Worm (Caenorhabditis elegans) whole organism, mixed stage, embryonic: ENCODE data around the gene sago-1.

Experiments
- M03D4.4 ChIP-seq: sonication (generic microtip); optimal IDR thresholded peaks from 2 replicates; lab custom pipeline; 2017; ENCODE audit warnings: mild to moderate bottlenecking, missing genetic modification characterization, missing compliant biosample characterization
- blmp-1 ChIP-seq: fragments of 150-350 bp; optimal IDR thresholded peaks from 2 replicates; lab custom pipeline; 2014; ENCODE audit warnings: missing biosample characterization, missing genetic modification characterization
- ceh-39 ChIP-seq: fragments of 150-350 bp; optimal IDR thresholded peaks from 2 replicates; lab custom pipeline; 2014; ENCODE audit warnings: missing biosample characterization, missing genetic modification characterization
- ceh-43 ChIP-seq: fragments of 200-800 bp; sonication (Bioruptor generic); optimal IDR thresholded peaks from 2 replicates; lab custom pipeline; 2018; ENCODE audit warnings: mild to moderate bottlenecking, missing genetic modification characterization, moderate library complexity, missing compliant biosample characterization
- ceh-83 ChIP-seq: fragments of 200-800 bp; sonication (Bioruptor generic); optimal IDR thresholded peaks from 2 replicates; lab custom pipeline; 2018; ENCODE audit warnings: mild to moderate bottlenecking, missing genetic modification characterization, missing compliant biosample characterization
- cnd-1 ChIP-seq: fragments of 200-800 bp; sonication (Bioruptor generic); optimal IDR thresholded peaks from 2 replicates; lab custom pipeline; 2018; ENCODE audit warnings: mild to moderate bottlenecking, missing genetic modification characterization, missing compliant biosample characterization
- drap-1 ChIP-seq: fragments of 200-800 bp; sonication (Bioruptor generic); optimal IDR thresholded peaks from 3 replicates; lab custom pipeline; 2018; ENCODE audit warnings: mild to moderate bottlenecking, missing genetic modification characterization, missing compliant biosample characterization
- elt-1 ChIP-seq: sonication (generic microtip); optimal IDR thresholded peaks from 2 replicates; lab custom pipeline; 2017; ENCODE audit warnings: missing genetic modification characterization, mild to moderate bottlenecking, missing compliant biosample characterization, antibody characterized with exemption, moderate library complexity, borderline replicate concordance; ENCODE audit not compliant: insufficient read depth
- elt-3 ChIP-seq: fragments of 150-350 bp; optimal IDR thresholded peaks from 2 replicates; lab custom pipeline; 2014; ENCODE audit warnings: missing biosample characterization, missing genetic modification characterization
- flh-1 ChIP-seq: fragments of 200-800 bp; sonication (Bioruptor generic); optimal IDR thresholded peaks from 2 replicates; lab custom pipeline; 2018; ENCODE audit warnings: mild to moderate bottlenecking, missing genetic modification characterization, moderate library complexity, missing compliant biosample characterization
- hlh-1 ChIP-seq: fragments of 150-350 bp; optimal IDR thresholded peaks from 2 replicates; lab custom pipeline; 2014; ENCODE audit warnings: missing biosample characterization, missing genetic modification reagents, missing genetic modification characterization
- lin-13 ChIP-seq: fragments of 150-350 bp; optimal IDR thresholded peaks from 2 replicates; lab custom pipeline; 2014; ENCODE audit warnings: missing biosample characterization, missing genetic modification characterization
- lsy-2 ChIP-seq: fragments of 150-350 bp; optimal IDR thresholded peaks from 2 replicates; lab custom pipeline; 2014; ENCODE audit warnings: missing biosample characterization, missing genetic modification characterization
- mab-5 ChIP-seq: fragments of 150-350 bp; optimal IDR thresholded peaks from 2 replicates; lab custom pipeline; 2014; ENCODE audit warnings: missing biosample characterization, missing genetic modification characterization
- mep-1 ChIP-seq: fragments of 150-350 bp; optimal IDR thresholded peaks from 2 replicates; lab custom pipeline; 2017; ENCODE audit warnings: missing biosample characterization, missing genetic modification reagents, missing genetic modification characterization, inconsistent platforms
- mls-2 ChIP-seq: sonication (generic microtip); optimal IDR thresholded peaks from 2 replicates; lab custom pipeline; 2016; ENCODE audit warnings: mild to moderate bottlenecking, missing genetic modification characterization, moderate library complexity, missing compliant biosample characterization
- nhr-12 ChIP-seq: fragments of 150-350 bp; optimal IDR thresholded peaks from 2 replicates; lab custom pipeline; 2014; ENCODE audit warnings: missing biosample characterization, missing genetic modification characterization
- nhr-2 ChIP-seq: fragments of 150-350 bp; optimal IDR thresholded peaks from 2 replicates; lab custom pipeline; 2014; ENCODE audit warnings: missing biosample characterization, missing genetic modification characterization
- nhr-28 ChIP-seq: fragments of 150-350 bp; optimal IDR thresholded peaks from 2 replicates; lab custom pipeline; 2014; ENCODE audit warnings: missing biosample characterization, missing genetic modification characterization
- sem-2 ChIP-seq: fragments of 200-800 bp; sonication (Bioruptor generic); optimal IDR thresholded peaks from 2 replicates; lab custom pipeline; 2018; ENCODE audit warnings: mild to moderate bottlenecking, missing genetic modification characterization, missing compliant biosample characterization
- snpc-4 ChIP-seq: fragments of 150-350 bp; optimal IDR thresholded peaks from 2 replicates; lab custom pipeline; 2014; ENCODE audit warnings: missing biosample characterization, missing genetic modification characterization
- sptf-1 ChIP-seq: sonication (generic microtip); optimal IDR thresholded peaks from 2 replicates; lab custom pipeline; 2017; ENCODE audit warnings: mild to moderate bottlenecking, missing genetic modification characterization, moderate library complexity, missing compliant biosample characterization
- tbx-8 ChIP-seq: fragments of 200-800 bp; sonication (Bioruptor generic); optimal IDR thresholded peaks from 2 replicates; lab custom pipeline; 2018; ENCODE audit warnings: mild to moderate bottlenecking, missing genetic modification characterization, moderate library complexity, missing compliant biosample characterization
- unc-120 ChIP-seq: sonication (generic microtip); optimal IDR thresholded peaks from 2 replicates; lab custom pipeline; 2017; ENCODE audit warnings: missing genetic modification characterization, missing compliant biosample characterization; ENCODE audit not compliant: poor library complexity, severe bottlenecking
- unc-39 ChIP-seq: fragments of 150-350 bp; optimal IDR thresholded peaks from 2 replicates; lab custom pipeline; 2014; ENCODE audit warnings: missing biosample characterization, missing genetic modification characterization
- unc-62 ChIP-seq: fragments of 150-350 bp; optimal IDR thresholded peaks from 2 replicates; lab custom pipeline; 2014; ENCODE audit warnings: missing biosample characterization, missing genetic modification reagents, missing genetic modification characterization
- zip-8 ChIP-seq: fragments of 150-350 bp; optimal IDR thresholded peaks from 2 replicates; lab custom pipeline; 2014; ENCODE audit warnings: missing biosample characterization, missing genetic modification characterization
- ztf-11 ChIP-seq: fragments of 150-350 bp; optimal IDR thresholded peaks from 2 replicates; lab custom pipeline; 2014; ENCODE audit warnings: missing biosample characterization, missing genetic modification characterization

sago-1 gene

DNA sequence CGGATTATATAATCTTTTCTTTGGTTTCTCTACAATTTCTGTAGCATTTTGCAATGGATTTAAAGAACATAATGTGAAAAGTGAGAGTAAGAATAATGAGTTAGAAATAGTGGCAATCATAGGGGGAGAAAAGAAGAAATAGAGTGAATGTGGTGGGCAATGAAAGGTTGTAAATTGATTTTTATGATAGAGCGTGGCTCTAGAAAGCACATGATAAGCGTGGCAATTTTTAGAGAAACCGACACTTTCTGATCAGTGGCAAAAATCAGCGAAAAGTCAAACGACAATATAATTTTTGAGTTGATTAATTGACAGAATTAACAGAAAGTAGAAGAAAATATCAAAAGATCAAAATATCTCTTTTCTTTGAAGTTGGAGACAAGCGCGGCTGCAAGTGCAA, 11.2 kb upstream of the sago-1 start, which contains the start of gene K12B6.9:
TSS of gene K12B6.9 (minus strand) at position 266 of the 400 bp plus-strand sequence.
- TF ChIP-seq mls-2 (tag; lab: Kevin White, UChicago) (no peak), zip-8 (no peak), sem-2 (no peak), drap-1 (GFP tag; lab: Kevin White, UChicago) (no peak), ceh-39 (no peak)
- TF ChIP-seq, all 35 proteins: peak for 0

DNA sequence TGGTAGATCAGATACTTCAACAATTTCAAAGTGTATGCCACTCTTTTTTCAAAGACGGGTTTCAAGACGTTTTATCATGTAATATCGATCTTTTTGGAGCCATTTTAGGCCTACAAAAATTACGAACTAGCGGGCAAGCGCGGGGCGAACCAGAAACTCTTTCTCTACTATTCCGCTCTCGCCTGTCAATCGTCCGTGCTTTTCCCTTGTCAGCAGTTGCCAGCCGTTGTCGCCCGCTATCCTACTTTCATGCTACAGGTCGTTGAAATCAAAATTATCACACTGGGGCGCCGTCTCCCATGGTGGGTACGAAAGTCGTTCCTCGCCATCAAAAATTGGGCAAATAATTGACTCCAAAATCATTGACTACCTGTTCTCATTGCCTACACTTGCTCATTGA, 2.5 kb upstream of the sago-1 start:
- TF ChIP-seq unc-39 (tag; lab: Kevin White, UChicago) = no peak
- TF ChIP-seq ceh-83 (GFP tag; lab: Kevin White, UChicago) = no peak
- TF ChIP-seq tbx-8 (GFP tag; lab: Kevin White, UChicago) = no peak
- TF ChIP-seq hlh-1 (tag; lab: Kevin White, UChicago) = no peak
- no peak for TF ChIP-seq nhr-2 (tag; lab: Kevin White, UChicago)
- TF ChIP-seq, all 35 proteins: peak for 0

DNA sequence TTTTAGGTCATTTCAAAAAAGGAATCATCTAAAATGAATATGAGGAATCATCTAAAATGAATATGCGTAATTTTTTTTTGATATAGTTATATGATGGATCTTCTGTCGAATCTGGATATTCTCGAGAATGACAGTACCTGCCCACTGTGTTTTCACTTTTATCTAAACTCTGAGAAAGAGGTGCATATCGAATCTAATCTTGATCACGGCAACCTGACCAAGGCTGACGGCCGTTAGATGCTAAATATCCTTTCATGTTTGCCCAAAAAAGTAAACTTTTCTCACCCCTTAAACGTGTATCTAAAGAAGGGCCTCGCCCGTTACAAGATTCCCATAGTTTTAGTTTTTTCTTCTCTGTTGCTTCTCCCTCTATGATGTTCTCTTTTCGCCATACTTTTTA, 1.1 kb upstream of the sago-1 start:
- TF ChIP-seq ceh-39 (no peak), elt-1 (tag; lab: Kevin White, UChicago) (peak; percentile 89), unc-120 (tag; lab: Kevin White, UChicago) (no peak), mab-5 (tag; lab: Kevin White, UChicago) (no peak), nhr-2 (tag; lab: Kevin White, UChicago) (no peak), snpc-4 (tag; lab: Kevin White, UChicago) (no peak), cnd-1 (no peak)
- TF ChIP-seq, all 35 proteins: peak for 1

DNA sequence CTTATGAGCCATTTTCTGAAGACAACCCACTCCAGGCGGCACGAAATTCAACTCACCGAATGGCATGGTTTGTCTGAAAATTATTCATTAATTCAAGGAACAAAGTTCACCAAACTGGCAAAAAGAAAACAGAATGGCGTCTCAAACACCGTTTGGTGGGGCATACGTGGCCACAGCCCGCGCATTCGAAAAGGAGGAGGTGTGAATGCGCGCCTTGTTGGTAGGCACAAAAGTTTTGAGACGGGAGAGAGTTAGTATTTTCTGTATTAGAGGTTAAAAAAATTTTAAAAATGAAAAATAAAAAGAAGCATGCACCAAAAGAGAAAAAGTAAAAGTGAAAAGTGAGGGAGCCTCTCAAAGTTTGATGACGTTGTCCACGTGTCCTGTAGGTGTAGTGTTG, 8.4 kb downstream of the sago-1 start:
- TF ChIP-seq elt-3 (tag; lab: Kevin White, UChicago) = no peak
- no peak for TF ChIP-seq flh-1 (GFP tag; lab: Kevin White, UChicago)
- no peak for TF ChIP-seq lin-13 (tag; lab: Kevin White, UChicago)
- TF ChIP-seq sptf-1 = no peak
- TF ChIP-seq unc-62 = no peak

DNA sequence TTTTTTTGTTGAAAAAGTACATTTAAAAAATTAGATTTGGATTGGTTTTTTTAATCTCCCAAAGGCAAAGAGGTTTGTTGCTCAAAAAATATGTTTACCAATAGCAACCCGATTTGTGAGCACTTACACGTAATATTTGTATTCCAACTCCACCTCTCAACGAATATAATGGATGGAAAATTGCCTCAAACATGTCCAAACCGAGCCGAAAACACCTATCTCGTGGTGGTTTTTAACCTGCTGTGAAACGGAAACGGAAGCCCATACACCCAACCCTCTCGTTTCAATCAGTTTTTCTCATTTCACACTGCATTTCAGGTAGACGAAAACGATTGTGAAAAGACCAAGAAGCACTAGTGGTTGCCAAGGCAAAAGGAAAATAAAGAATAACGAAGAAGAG, 13.1 kb downstream of the sago-1 start, which contains the start of gene cest-24:
TSS of gene cest-24 (plus strand) at position 301 of the 400 bp plus-strand sequence.
- TF ChIP-seq flh-1 (GFP tag; lab: Kevin White, UChicago) = no peak
- TF ChIP-seq M03D4.4 (tag; lab: Kevin White, UChicago) = no peak
- no peak for TF ChIP-seq unc-120 (tag; lab: Kevin White, UChicago)
- TF ChIP-seq drap-1 (GFP tag; lab: Kevin White, UChicago) = no peak
- TF ChIP-seq cnd-1 = no peak
- TF ChIP-seq lsy-2 (tag; lab: Kevin White, UChicago) = no peak
- TF ChIP-seq ztf-11 (tag; lab: Kevin White, UChicago) = no peak
- no peak for TF ChIP-seq zip-8
- no peak for TF ChIP-seq ceh-43 (GFP tag; lab: Kevin White, UChicago)
- TF ChIP-seq lin-13 (tag; lab: Kevin White, UChicago) = no peak
- TF ChIP-seq elt-3 (tag; lab: Kevin White, UChicago) = no peak
- no peak for TF ChIP-seq mab-5 (tag; lab: Kevin White, UChicago)

DNA sequence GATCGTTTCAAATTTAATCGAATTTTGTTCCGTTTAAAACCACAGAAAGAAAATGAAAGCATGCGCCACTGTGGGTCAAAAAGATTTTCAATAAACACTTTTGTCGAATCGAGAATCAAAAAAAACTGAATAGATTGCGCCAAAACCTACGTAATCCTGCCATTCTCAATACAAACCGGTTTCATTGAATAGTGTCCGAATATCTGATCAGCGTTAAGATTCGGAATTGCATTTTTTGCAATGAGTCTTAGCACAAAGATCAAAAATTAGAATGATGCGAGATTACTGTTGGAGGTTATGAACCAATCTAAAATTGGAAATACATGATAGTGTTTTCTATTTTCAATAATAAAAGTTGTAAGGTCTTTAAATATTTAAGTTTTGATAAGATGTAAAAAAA, 14.4 kb downstream of the sago-1 start:
- TF ChIP-seq blmp-1 (no peak), sem-2 (no peak), hlh-1 (tag; lab: Kevin White, UChicago) (no peak), unc-62 (no peak)

DNA sequence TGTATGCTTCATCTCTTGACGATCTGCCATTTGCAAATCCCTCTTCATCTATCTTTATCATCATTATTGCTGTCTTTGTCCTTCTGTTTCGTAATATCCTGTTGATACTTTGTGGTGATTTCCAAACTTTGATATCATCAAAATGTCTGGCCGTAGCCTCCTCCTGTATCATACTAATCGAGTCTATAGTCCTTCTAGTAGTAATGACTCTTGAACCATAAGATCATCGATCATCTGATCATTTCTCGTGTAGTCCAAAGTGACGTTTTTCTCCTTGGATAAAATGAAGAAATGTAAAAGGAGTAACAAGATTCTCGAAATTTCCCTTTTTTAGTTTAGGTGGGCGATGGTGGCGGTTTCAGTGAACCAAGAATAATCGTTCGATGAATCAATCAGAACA, 15.8 kb downstream of the sago-1 start:
- no peak for TF ChIP-seq elt-1 (tag; lab: Kevin White, UChicago)
- TF ChIP-seq unc-62 = no peak
- TF ChIP-seq nhr-28 (tag; lab: Kevin White, UChicago) = no peak
- TF ChIP-seq ztf-11 (tag; lab: Kevin White, UChicago) = no peak
- TF ChIP-seq nhr-12 (tag; lab: Kevin White, UChicago) = no peak
- no peak for TF ChIP-seq lin-13 (tag; lab: Kevin White, UChicago)
- TF ChIP-seq ceh-83 (GFP tag; lab: Kevin White, UChicago) = no peak
- TF ChIP-seq sem-2 = no peak
- no peak for TF ChIP-seq mep-1 (tag; lab: Kevin White, UChicago)
